Fruit fly (Drosophila melanogaster): ENCODE data around the gene MED30.

MED30 gene

dm6 chr3L:685441-685804 lies 31.5 kb upstream of the MED30 start, which contains the start of gene ebd1 (continued):
- TF ChIP-seq Dip3 (GFP tag; optimal IDR thresholded peaks at IDR 0.05) (no peak), Mrtf (GFP tag; IDR thresholded peaks at IDR 0.05) (no peak), Oli (tag; optimal IDR thresholded peaks at IDR 0.05) (no peak), caup (GFP tag; optimal IDR thresholded peaks at IDR 0.05; ENCODE audit: severe bottlenecking) (no peak), Chrac-16 (GFP tag; optimal IDR thresholded peaks at IDR 0.05) (no peak), CG5245 (GFP tag; optimal IDR thresholded peaks at IDR 0.05) (no peak), psq (GFP tag; optimal IDR thresholded peaks at IDR 0.05) (no peak), Asciz (GFP tag; optimal IDR thresholded peaks at IDR 0.05) (no peak), CG2120 (GFP tag; optimal IDR thresholded peaks at IDR 0.05) (no peak), B-H2 (GFP tag; optimal IDR thresholded peaks at IDR 0.05) (no peak), row (GFP tag; IDR thresholded peaks at IDR 0.05) (no peak), zfh2 (GFP tag; optimal IDR thresholded peaks at IDR 0.05) (no peak), tna (GFP tag; IDR thresholded peaks at IDR 0.05; ENCODE audit: partially characterized antibody) (no peak), CG15696 (tag; optimal IDR thresholded peaks at IDR 0.05) (no peak), pfk (GFP tag; optimal IDR thresholded peaks at IDR 0.05) (peak; percentile 32), Dp (GFP tag; optimal IDR thresholded peaks at IDR 0.05) (peak; percentile 3), CG12236 (GFP tag; optimal IDR thresholded peaks at IDR 0.05) (no peak), TFAM (GFP tag; optimal IDR thresholded peaks at IDR 0.05) (no peak), Myb (GFP tag; optimal IDR thresholded peaks at IDR 0.05) (no peak), ewg (GFP tag; optimal IDR thresholded peaks at IDR 0.05) (peak; percentile 97), CG6683 (GFP tag; optimal IDR thresholded peaks at IDR 0.05) (no peak), Jarid2 (GFP tag; optimal IDR thresholded peaks at IDR 0.05) (peak; percentile 10), CG1529 (GFP tag; optimal IDR thresholded peaks at IDR 0.05) (no peak), gt (GFP tag; IDR thresholded peaks at IDR 0.05) (no peak), CG2875 (GFP tag; optimal IDR thresholded peaks at IDR 0.05) (no peak), inv (GFP tag; IDR thresholded peaks at IDR 0.05; ENCODE audit: partially characterized antibody) (no peak), CG7963 (GFP tag; IDR thresholded peaks at IDR 0.05; ENCODE audit: partially characterized antibody) (0 out of 3 replicates have a peak, but pooled peaks have one; percentile 29), CG8924 (tag; optimal IDR thresholded peaks at IDR 0.05) (peak; percentile 43), sqz (GFP tag; optimal IDR thresholded peaks at IDR 0.05) (no peak), CG12659 (GFP tag; optimal IDR thresholded peaks at IDR 0.05) (peak; percentile 7), Sox100B (GFP tag; optimal IDR thresholded peaks at IDR 0.05) (no peak), bowl (GFP tag; IDR thresholded peaks at IDR 0.05) (no peak), CG6654 (GFP tag; optimal IDR thresholded peaks at IDR 0.05) (no peak), D19B (GFP tag; optimal IDR thresholded peaks at IDR 0.05) (no peak), CG1603 (tag; optimal IDR thresholded peaks at IDR 0.05) (no peak), amos (GFP tag; IDR thresholded peaks at IDR 0.05; ENCODE audit: partially characterized antibody) (no peak), Taf1 (GFP tag; IDR thresholded peaks at IDR 0.05) (no peak), Deaf1 (tag; optimal IDR thresholded peaks at IDR 0.05) (peak; percentile 58), CG5180 (GFP tag; optimal IDR thresholded peaks at IDR 0.05) (no peak), org-1 (GFP tag; optimal IDR thresholded peaks at IDR 0.05) (no peak), Elba2 (GFP tag; optimal IDR thresholded peaks at IDR 0.05) (peak; percentile 53), prd (optimal IDR thresholded peaks at IDR 0.05) (no peak), prd (GFP tag; IDR thresholded peaks at IDR 0.05) (no peak), ro (GFP tag; IDR thresholded peaks at IDR 0.05) (no peak), CG7271 (tag; optimal IDR thresholded peaks at IDR 0.05) (no peak), CG32532 (GFP tag; IDR thresholded peaks at IDR 0.05) (peak; percentile 6; the same call in 1 of the 2 replicates), CG9932 (GFP tag; IDR thresholded peaks at IDR 0.05) (no peak), CG16779 (GFP tag; IDR thresholded peaks at IDR 0.05) (no peak), CG7839 (tag; optimal IDR thresholded peaks at IDR 0.05) (no peak), twi (tag; optimal IDR thresholded peaks at IDR 0.05) (peak; percentile 56), cas (GFP tag; IDR thresholded peaks at IDR 0.05) (no peak)

Data from whole organism, embryonic.